Worm (Caenorhabditis elegans) whole organism, L1 larva: ENCODE measurements around the gene srd-4.

Experiments used
- fos-1 ChIP-seq: fragments of 150-350 bp; optimal IDR thresholded peaks from 2 replicates; lab custom pipeline; 2014; ENCODE audit warnings: missing biosample characterization, missing genetic modification characterization
- sox-4 ChIP-seq: sonication (generic microtip); optimal IDR thresholded peaks from 2 replicates; lab custom pipeline; 2016; ENCODE audit warnings: missing genetic modification characterization, missing compliant biosample characterization

DNA sequence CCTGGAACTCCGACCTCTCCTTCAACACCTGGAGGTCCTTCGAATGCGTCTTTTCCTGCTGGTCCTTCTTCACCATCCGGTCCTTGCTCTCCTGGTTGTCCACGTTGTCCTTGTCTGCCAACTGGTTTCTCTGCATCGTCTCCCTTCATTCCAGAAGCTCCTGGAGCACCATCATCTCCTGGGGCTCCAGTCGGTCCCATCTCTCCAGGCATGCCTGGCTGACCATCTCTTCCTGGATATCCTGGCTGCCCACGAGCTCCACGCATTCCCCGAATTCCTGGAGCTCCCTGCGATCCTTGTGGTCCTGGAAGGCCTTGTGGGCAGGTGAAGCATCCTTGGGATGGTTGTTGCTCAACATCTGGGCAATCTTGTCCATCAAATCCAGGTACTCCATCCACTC lies 13.0 kb downstream of the srd-4 start:
- no peak for TF ChIP-seq sox-4
- TF ChIP-seq fos-1 (tag; lab: Kevin White, UChicago): no peak
